Fruit fly (Drosophila melanogaster) whole organism, embryonic: ENCODE measurements around the gene CG5715.

Experiments used
- Adf1 ChIP-seq: fragments of 200-800 bp; sonication (Bioruptor generic); IDR thresholded peaks from 2 replicates; pipeline ENCODE4 v1.3.6; 2022; ENCODE audit warnings: missing biosample characterization, missing genetic modification characterization
- Aef1 ChIP-seq: fragments of 200-800 bp; sonication (Bioruptor generic); IDR thresholded peaks from 3 replicates; pipeline ENCODE4 v1.3.6; 2022; ENCODE audit warnings: missing biosample characterization, missing genetic modification characterization
- Blimp-1 ChIP-seq: fragments of 200-800 bp; sonication (Bioruptor generic); optimal IDR thresholded peaks from 3 replicates; lab custom pipeline; 2018; ENCODE audit warnings: missing biosample characterization, missing genetic modification characterization, mild to moderate bottlenecking, moderate library complexity, missing genetic modification reagents
- BtbVII ChIP-seq: fragments of 200-800 bp; sonication (Bioruptor generic); optimal IDR thresholded peaks from 3 replicates; lab custom pipeline; 2017; ENCODE audit warnings: missing biosample characterization, mild to moderate bottlenecking, missing genetic modification characterization
- CG10366 ChIP-seq: fragments of 200-800 bp; sonication (Bioruptor generic); IDR thresholded peaks from 2 replicates; pipeline ENCODE4 v1.3.6; 2022; ENCODE audit warnings: missing biosample characterization, missing genetic modification characterization
- CG10462 ChIP-seq: fragments of 200-800 bp; sonication (Bioruptor generic); optimal IDR thresholded peaks from 2 replicates; lab custom pipeline; 2016; ENCODE audit warnings: missing biosample characterization, missing genetic modification characterization
- CG11560 ChIP-seq: fragments of 200-800 bp; sonication (Bioruptor generic); IDR thresholded peaks from 3 replicates; pipeline ENCODE4 v1.3.6; 2022; ENCODE audit warnings: missing biosample characterization, missing genetic modification characterization
- CG13775 ChIP-seq: fragments of 200-800 bp; sonication (Bioruptor generic); optimal IDR thresholded peaks from 3 replicates; lab custom pipeline; 2017; ENCODE audit warnings: missing biosample characterization, mild to moderate bottlenecking, missing genetic modification characterization
- CG1529 ChIP-seq: fragments of 200-800 bp; sonication (Bioruptor generic); optimal IDR thresholded peaks from 3 replicates; lab custom pipeline; 2018; ENCODE audit warnings: missing biosample characterization, missing genetic modification characterization
- CG15696 ChIP-seq: fragments of 200-800 bp; sonication (Bioruptor generic); optimal IDR thresholded peaks from 2 replicates; lab custom pipeline; 2019; ENCODE audit warnings: missing biosample characterization, mild to moderate bottlenecking, missing genetic modification characterization, moderate library complexity
- CG17802 ChIP-seq: fragments of 200-800 bp; sonication (Bioruptor generic); optimal IDR thresholded peaks from 2 replicates; lab custom pipeline; 2018; ENCODE audit warnings: missing biosample characterization, mild to moderate bottlenecking, missing genetic modification characterization, moderate library complexity
- CG18476 ChIP-seq: fragments of 200-800 bp; sonication (Bioruptor generic); optimal IDR thresholded peaks from 2 replicates; lab custom pipeline; 2016; ENCODE audit warnings: missing biosample characterization, mild to moderate bottlenecking, missing genetic modification characterization
- CG30403 ChIP-seq: fragments of 200-800 bp; sonication (Bioruptor generic); optimal IDR thresholded peaks from 3 replicates; lab custom pipeline; 2016; ENCODE audit warnings: missing biosample characterization, missing genetic modification characterization
- CG33557 ChIP-seq: fragments of 200-800 bp; sonication (Bioruptor generic); optimal IDR thresholded peaks from 2 replicates; lab custom pipeline; 2019; ENCODE audit warnings: missing biosample characterization, mild to moderate bottlenecking, missing genetic modification characterization, moderate library complexity
- CG43689 ChIP-seq: fragments of 200-800 bp; sonication (Bioruptor generic); IDR thresholded peaks from 2 replicates; pipeline ENCODE4 v1.3.6; 2022; ENCODE audit warnings: missing biosample characterization, missing genetic modification characterization
- CG8359 ChIP-seq: fragments of 200-800 bp; sonication (Bioruptor generic); optimal IDR thresholded peaks from 2 replicates; lab custom pipeline; 2017; ENCODE audit warnings: missing biosample characterization, mild to moderate bottlenecking, missing genetic modification characterization, borderline replicate concordance
- CG8478 ChIP-seq: fragments of >200 bp; optimal IDR thresholded peaks from 2 replicates; lab custom pipeline; 2018
- CG9932 ChIP-seq: fragments of 200-800 bp; sonication (Bioruptor generic); IDR thresholded peaks from 2 replicates; pipeline ENCODE4 v1.3.6; 2022; ENCODE audit warnings: missing biosample characterization, missing genetic modification characterization
- D19B ChIP-seq: fragments of 200-800 bp; sonication (Bioruptor generic); optimal IDR thresholded peaks from 2 replicates; lab custom pipeline; 2017; ENCODE audit warnings: missing biosample characterization, mild to moderate bottlenecking, missing genetic modification characterization
- Dip2 ChIP-seq: fragments of 200-800 bp; sonication (Bioruptor generic); IDR thresholded peaks from 2 replicates; pipeline ENCODE4 v1.3.6; 2022; ENCODE audit warnings: missing biosample characterization, missing genetic modification characterization
- Doc2 ChIP-seq: fragments of 200-800 bp; sonication (Bioruptor generic); IDR thresholded peaks from 2 replicates; pipeline ENCODE4 v1.3.6; 2022; ENCODE audit warnings: missing biosample characterization, missing genetic modification characterization
- Gsc ChIP-seq: fragments of 200-800 bp; sonication (Bioruptor generic); IDR thresholded peaks from 2 replicates; pipeline ENCODE4 v1.3.6; 2022; ENCODE audit warnings: missing biosample characterization, missing genetic modification characterization
- Gug ChIP-seq: fragments of 200-800 bp; sonication (Bioruptor generic); IDR thresholded peaks from 4 replicates; pipeline ENCODE4 v1.3.6; 2022; ENCODE audit warnings: missing biosample characterization, missing genetic modification characterization
- HLH54F ChIP-seq: fragments of 200-800 bp; sonication (Bioruptor generic); optimal IDR thresholded peaks from 3 replicates; lab custom pipeline; 2016; ENCODE audit warnings: missing biosample characterization, missing genetic modification characterization
- Max ChIP-seq: fragments of 200-800 bp; sonication (Bioruptor generic); optimal IDR thresholded peaks from 2 replicates; lab custom pipeline; 2016; ENCODE audit warnings: missing biosample characterization, mild to moderate bottlenecking, missing genetic modification characterization
- Mrtf ChIP-seq: fragments of 200-800 bp; sonication (Bioruptor generic); IDR thresholded peaks from 3 replicates; pipeline ENCODE4 v1.3.6; 2022; ENCODE audit warnings: missing biosample characterization, missing genetic modification characterization
- NK7.1 ChIP-seq: fragments of 200-800 bp; sonication (Bioruptor generic); optimal IDR thresholded peaks from 3 replicates; lab custom pipeline; 2016; ENCODE audit warnings: missing biosample characterization, missing genetic modification characterization
- Taf1 ChIP-seq: fragments of 200-800 bp; sonication (Bioruptor generic); IDR thresholded peaks from 2 replicates; pipeline ENCODE4 v1.3.6; 2022; ENCODE audit warnings: missing biosample characterization, missing genetic modification characterization
- dpn ChIP-seq, 2 experiments: fragments of 200-800 bp; sonication (Bioruptor generic); optimal IDR thresholded peaks; 3 replicates each; lab custom pipeline; 2016; ENCODE audit warnings: missing biosample characterization in 2 of 2, missing genetic modification characterization in 2 of 2
- fu2 ChIP-seq: fragments of 200-800 bp; sonication (Bioruptor generic); optimal IDR thresholded peaks from 2 replicates; lab custom pipeline; 2016; ENCODE audit warnings: missing biosample characterization, missing genetic modification characterization
- kay ChIP-seq: fragments of 200-800 bp; sonication (Bioruptor generic); optimal IDR thresholded peaks from 2 replicates; lab custom pipeline; 2016; ENCODE audit warnings: missing biosample characterization, missing genetic modification characterization
- lilli ChIP-seq: fragments of 200-800 bp; sonication (Bioruptor generic); optimal IDR thresholded peaks from 3 replicates; lab custom pipeline; 2016; ENCODE audit warnings: missing biosample characterization, missing genetic modification characterization
- otp ChIP-seq: fragments of 200-800 bp; sonication (Bioruptor generic); IDR thresholded peaks from 3 replicates; pipeline ENCODE4, ENCODE4 v1.3.6; 2022; ENCODE audit warnings: missing biosample characterization, missing genetic modification characterization
- p53 ChIP-seq: fragments of 200-800 bp; sonication (Bioruptor generic); optimal IDR thresholded peaks from 2 replicates; lab custom pipeline; 2016; ENCODE audit warnings: missing biosample characterization, missing genetic modification characterization
- pho ChIP-seq: fragments of 200-800 bp; sonication (Bioruptor generic); optimal IDR thresholded peaks from 2 replicates; lab custom pipeline; 2016; ENCODE audit warnings: missing biosample characterization, missing genetic modification characterization
- phol ChIP-seq: fragments of 200-800 bp; sonication (Bioruptor generic); optimal IDR thresholded peaks from 3 replicates; lab custom pipeline; 2018; ENCODE audit warnings: missing biosample characterization, mild to moderate bottlenecking, missing genetic modification characterization, moderate library complexity
- pita ChIP-seq: fragments of 200-800 bp; sonication (Bioruptor generic); optimal IDR thresholded peaks from 2 replicates; lab custom pipeline; 2017; ENCODE audit warnings: missing biosample characterization, mild to moderate bottlenecking, missing genetic modification characterization
- prd ChIP-seq, 3 experiments: fragments of >200 bp in 2 of 3; fragments of 200-800 bp in 1 of 3; sonication (Bioruptor generic) in 1 of 3; optimal IDR thresholded peaks in 2 of 3; IDR thresholded peaks in 1 of 3; 2 replicates in 2 of 3; 3 replicates in 1 of 3; pipeline versions ENCODE4 v1.3.6 to Lab custom; 2017 to 2022; ENCODE audit warnings: missing biosample characterization in 1 of 3, missing genetic modification characterization in 1 of 3
- ro ChIP-seq: fragments of 200-800 bp; sonication (Bioruptor generic); IDR thresholded peaks from 2 replicates; pipeline ENCODE4 v1.3.6; 2022; ENCODE audit warnings: missing biosample characterization, missing genetic modification characterization
- scrt ChIP-seq: fragments of 200-800 bp; sonication (Bioruptor generic); optimal IDR thresholded peaks from 2 replicates; lab custom pipeline; 2018; ENCODE audit warnings: missing biosample characterization, mild to moderate bottlenecking, missing genetic modification characterization, moderate library complexity
- sna ChIP-seq: fragments of 200-800 bp; sonication (Bioruptor generic); IDR thresholded peaks from 2 replicates; pipeline ENCODE4 v1.3.6; 2022; ENCODE audit warnings: missing biosample characterization, missing genetic modification characterization; ENCODE audit not compliant: partially characterized antibody
- ssp ChIP-seq: fragments of 200-800 bp; sonication (Bioruptor generic); IDR thresholded peaks from 2 replicates; pipeline ENCODE4 v1.3.6; 2022; ENCODE audit warnings: missing biosample characterization, missing genetic modification characterization
- stc ChIP-seq: fragments of 200-800 bp; sonication (Bioruptor generic); IDR thresholded peaks from 2 replicates; pipeline ENCODE4 v1.3.6; 2022; ENCODE audit warnings: missing biosample characterization, missing genetic modification characterization
- stwl ChIP-seq: fragments of 200-800 bp; sonication (Bioruptor generic); optimal IDR thresholded peaks from 3 replicates; lab custom pipeline; 2018; ENCODE audit warnings: missing biosample characterization, mild to moderate bottlenecking, missing genetic modification characterization, moderate library complexity
- tin ChIP-seq: fragments of 200-800 bp; sonication (Bioruptor generic); optimal IDR thresholded peaks from 3 replicates; lab custom pipeline; 2016; ENCODE audit warnings: missing biosample characterization, missing genetic modification characterization
- tio ChIP-seq: fragments of 200-800 bp; sonication (Bioruptor generic); optimal IDR thresholded peaks from 2 replicates; lab custom pipeline; 2017; ENCODE audit warnings: missing biosample characterization, missing genetic modification characterization, inconsistent platforms
- tup ChIP-seq: fragments of 200-800 bp; sonication (Bioruptor generic); optimal IDR thresholded peaks from 2 replicates; lab custom pipeline; 2016; ENCODE audit warnings: missing biosample characterization, mild to moderate bottlenecking, missing genetic modification characterization, moderate library complexity
- z ChIP-seq: fragments of 200-800 bp; sonication (Bioruptor generic); IDR thresholded peaks from 3 replicates; pipeline ENCODE4 v1.3.6; 2022; ENCODE audit warnings: missing biosample characterization, missing genetic modification characterization
- zfh1 ChIP-seq: fragments of 200-800 bp; sonication (Bioruptor generic); IDR thresholded peaks from 3 replicates; pipeline ENCODE4 v1.3.6; 2022; ENCODE audit warnings: missing biosample characterization, missing genetic modification characterization
- zfh2 ChIP-seq: fragments of 200-800 bp; sonication (Bioruptor generic); optimal IDR thresholded peaks from 2 replicates; lab custom pipeline; 2016; ENCODE audit warnings: missing biosample characterization, missing genetic modification characterization

The CG5715 gene

DNA sequence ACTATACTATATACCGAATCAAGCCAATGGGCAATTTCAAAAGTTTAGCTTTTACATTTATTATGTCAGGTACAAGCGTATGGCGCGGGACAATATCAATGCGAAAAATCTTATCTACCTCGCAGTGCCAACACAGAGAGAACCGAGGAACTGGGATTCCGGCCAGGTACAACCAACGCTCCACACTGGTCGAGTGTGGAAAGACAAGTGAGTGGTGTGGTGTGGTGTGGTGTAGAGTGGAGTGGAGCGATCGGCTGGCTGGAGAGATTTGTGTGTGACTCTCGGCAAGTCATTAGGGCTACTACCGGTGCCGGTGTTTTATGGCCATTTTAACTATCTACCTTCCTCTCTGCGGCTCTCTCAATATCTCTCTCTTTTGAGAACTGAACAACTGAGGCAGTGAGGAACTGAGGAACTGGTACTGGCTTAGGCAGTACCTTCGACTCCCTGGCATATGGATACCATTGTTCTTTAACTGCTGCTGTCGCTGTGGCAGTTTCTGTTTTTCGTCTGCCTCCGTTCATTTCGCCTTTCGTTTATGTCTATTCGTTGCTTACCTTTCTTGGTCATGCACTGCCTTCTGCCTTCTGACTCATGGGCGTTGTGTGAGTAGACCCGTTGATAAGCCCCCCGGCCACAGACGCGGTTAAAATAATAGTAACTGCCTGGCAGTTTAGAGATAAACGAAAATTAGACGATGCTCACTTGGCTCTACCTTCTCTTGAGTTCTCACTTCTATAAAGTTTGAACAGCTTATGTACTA lies 34.7 kb downstream of the CG5715 start (continued):
- TF ChIP-seq p53 (GFP tag; lab: Kevin White, UChicago) (peak; percentile 68), otp (GFP tag; lab: Robert Waterston, UW) (peak; percentile 91), ro (GFP tag; lab: Robert Waterston, UW) (peak; percentile 31), NK7.1 (peak; percentile 81), Gsc (GFP tag; lab: Robert Waterston, UW) (0 out of 2 replicates have a peak, but pooled peaks have one; percentile 18), Aef1 (GFP tag; lab: Robert Waterston, UW) (peak; percentile 73), tio (GFP tag; lab: Kevin White, UChicago) (peak; percentile 84), sna (no peak), CG8478 (lab: Kevin White, UChicago) (no peak), prd (optimal IDR thresholded peaks at IDR 0.05; lab: Kevin White, UChicago) (no peak), prd (GFP tag; IDR thresholded peaks at IDR 0.05; lab: Robert Waterston, UW) (peak; percentile 94), lilli (GFP tag; lab: Kevin White, UChicago) (peak; percentile 95), Dip2 (GFP tag; lab: Robert Waterston, UW) (no peak), CG43689 (peak; percentile 21; the same call in 1 of the 2 replicates), stc (GFP tag; lab: Robert Waterston, UW) (peak; percentile 82), CG10366 (peak; percentile 86), pita (GFP tag; lab: Kevin White, UChicago) (no peak), D19B (GFP tag; lab: Kevin White, UChicago) (peak; percentile 76), stwl (tag; lab: Kevin White, UChicago) (peak; percentile 17), CG18476 (GFP tag; lab: Kevin White, UChicago) (peak; percentile 82), zfh1 (peak; percentile 95), phol (tag; lab: Kevin White, UChicago) (peak; percentile 86), tin (GFP tag; lab: Kevin White, UChicago) (peak; percentile 89), CG30403 (peak; percentile 90), CG33557 (GFP tag; lab: Kevin White, UChicago) (peak; percentile 61), ssp (GFP tag; lab: Robert Waterston, UW) (peak; percentile 58), CG13775 (GFP tag; lab: Kevin White, UChicago) (peak; percentile 87), CG15696 (tag; lab: Kevin White, UChicago) (peak; percentile 83), z (GFP tag; lab: Robert Waterston, UW) (0 out of 3 replicates have a peak, but pooled peaks have one; percentile 46), Doc2 (GFP tag; lab: Robert Waterston, UW) (no peak), Blimp-1 (GFP tag; lab: Kevin White, UChicago) (peak; percentile 84), Max (peak; percentile 86), pho (GFP tag; lab: Kevin White, UChicago) (peak; percentile 89), CG1529 (GFP tag; lab: Kevin White, UChicago) (peak; percentile 77), fu2 (peak; percentile 86), scrt (GFP tag; lab: Kevin White, UChicago) (peak; percentile 88), CG17802 (tag; lab: Kevin White, UChicago) (peak; percentile 78), kay (GFP tag; lab: Kevin White, UChicago) (peak; percentile 92), CG9932 (GFP tag; lab: Robert Waterston, UW) (peak; percentile 88), zfh2 (GFP tag; lab: Kevin White, UChicago) (peak; percentile 95), Adf1 (peak; percentile 49), Taf1 (GFP tag; lab: Robert Waterston, UW) (peak; percentile 85), BtbVII (GFP tag; lab: Kevin White, UChicago) (peak; percentile 88), Gug (GFP tag; lab: Robert Waterston, UW) (peak; percentile 88), CG10462 (GFP tag; lab: Kevin White, UChicago) (peak; percentile 52), HLH54F (GFP tag; lab: Kevin White, UChicago) (peak; percentile 87), Mrtf (GFP tag; lab: Robert Waterston, UW) (peak; percentile 88), CG11560 (tag; lab: Robert Waterston, UW) (peak; percentile 70), CG8359 (GFP tag; lab: Kevin White, UChicago) (peak; percentile 66), dpn (GFP tag; optimal IDR thresholded peaks at IDR 0.05; lab: Kevin White, UChicago) (peak; percentile 91 to 94), tup (GFP tag; lab: Kevin White, UChicago) (peak; percentile 86)
